Worm (Caenorhabditis elegans): ENCODE measurements around the gene Y32F6A.4.

DNA sequence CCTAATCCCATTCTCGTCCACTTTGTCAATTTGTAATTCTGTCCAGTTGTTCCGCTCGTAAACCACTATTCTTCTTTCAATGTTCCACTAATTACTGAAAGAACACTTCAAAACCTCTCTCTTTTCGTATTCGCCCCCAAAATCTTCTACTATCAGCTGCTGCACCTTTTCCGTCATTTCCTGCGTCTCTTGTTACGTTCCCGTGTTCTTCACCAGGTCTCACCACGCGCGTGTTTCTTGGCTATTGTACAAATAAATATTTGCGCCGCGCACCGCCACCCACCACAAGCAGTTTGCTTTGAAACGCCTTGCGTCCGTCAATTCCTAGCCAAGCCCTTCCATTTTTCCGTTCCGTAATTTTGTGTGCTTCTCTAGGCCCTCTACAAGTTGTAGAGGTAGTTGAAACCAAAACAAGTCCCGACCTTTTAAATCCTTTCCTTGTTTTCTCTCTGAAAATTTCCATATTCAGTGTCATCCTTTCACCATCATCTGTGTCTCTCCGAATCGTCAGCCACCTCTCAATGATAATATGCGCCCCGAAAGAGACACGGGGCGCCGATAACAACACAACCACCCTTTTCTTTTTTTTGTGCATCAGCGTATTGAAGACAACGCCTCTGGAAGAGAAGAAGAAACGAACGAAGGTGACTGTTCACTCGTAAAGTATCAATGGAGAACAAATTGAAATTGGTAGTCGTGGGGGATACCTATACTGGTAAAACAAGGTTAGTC is 44.4 kb upstream of the Y32F6A.4 start, which contains the start of the genes crp-1 and Y32F6B.9:
- TF ChIP-seq aly-2 (tag; optimal IDR thresholded peaks at IDR 0.05) (no peak), ceh-82 (tag; optimal IDR thresholded peaks at IDR 0.05) (no peak), ceh-16 (tag; optimal IDR thresholded peaks at IDR 0.05) (no peak), nhr-25 (tag; optimal IDR thresholded peaks at IDR 0.05) (no peak)

All from whole organism, L3 larva.